Worm (Caenorhabditis elegans) whole organism, young adult: ENCODE results near the gene gem-4.

Source experiments
- cebp-2 ChIP-seq: fragments of 200-800 bp; sonication (Bioruptor generic); IDR thresholded peaks from 2 replicates; pipeline ENCODE4 v1.3.6; 2022; ENCODE audit warnings: missing genetic modification characterization, missing compliant biosample characterization
- ceh-40 ChIP-seq: fragments of 200-800 bp; sonication (Bioruptor generic); IDR thresholded peaks from 2 replicates; pipeline ENCODE4 v1.3.6; 2022; ENCODE audit warnings: missing genetic modification characterization, missing compliant biosample characterization
- nfya-2 ChIP-seq: fragments of 200-800 bp; sonication (Bioruptor generic); IDR thresholded peaks from 2 replicates; pipeline ENCODE4 v1.3.6; 2022; ENCODE audit warnings: missing genetic modification reagents, missing genetic modification characterization, missing compliant biosample characterization
- nhr-179 ChIP-seq: sonication (generic microtip); optimal IDR thresholded peaks from 2 replicates; lab custom pipeline; 2016; ENCODE audit warnings: mild to moderate bottlenecking, missing genetic modification characterization, missing compliant biosample characterization
- nhr-90 ChIP-seq: sonication (generic microtip); optimal IDR thresholded peaks from 2 replicates; lab custom pipeline; 2016; ENCODE audit warnings: missing genotype, mild to moderate bottlenecking, missing genetic modification characterization, missing compliant biosample characterization
- rpc-1 ChIP-seq, 2 experiments: fragments of 150-350 bp in 1 of 2; sonication (generic microtip) in 1 of 2; optimal IDR thresholded peaks; 2 replicates each; lab custom pipeline; 2014 to 2018; ENCODE audit warnings: missing biosample characterization in 1 of 2, missing genetic modification characterization in 1 of 2, missing genetic modification reagents in 1 of 2, missing genotype in 1 of 2
- snpc-4 ChIP-seq, 5 experiments: fragments of 150-350 bp in 1 of 5; sonication (generic microtip) in 4 of 5; optimal IDR thresholded peaks; 2 replicates each; lab custom pipeline; 2014 to 2018; ENCODE audit warnings: missing genetic modification characterization in 5 of 5, missing biosample characterization in 3 of 5, antibody characterized with exemption in 2 of 5, mild to moderate bottlenecking in 2 of 5, missing compliant biosample characterization in 2 of 5, missing genotype in 2 of 5, moderate library complexity in 2 of 5, missing genetic modification reagents in 1 of 5

DNA sequence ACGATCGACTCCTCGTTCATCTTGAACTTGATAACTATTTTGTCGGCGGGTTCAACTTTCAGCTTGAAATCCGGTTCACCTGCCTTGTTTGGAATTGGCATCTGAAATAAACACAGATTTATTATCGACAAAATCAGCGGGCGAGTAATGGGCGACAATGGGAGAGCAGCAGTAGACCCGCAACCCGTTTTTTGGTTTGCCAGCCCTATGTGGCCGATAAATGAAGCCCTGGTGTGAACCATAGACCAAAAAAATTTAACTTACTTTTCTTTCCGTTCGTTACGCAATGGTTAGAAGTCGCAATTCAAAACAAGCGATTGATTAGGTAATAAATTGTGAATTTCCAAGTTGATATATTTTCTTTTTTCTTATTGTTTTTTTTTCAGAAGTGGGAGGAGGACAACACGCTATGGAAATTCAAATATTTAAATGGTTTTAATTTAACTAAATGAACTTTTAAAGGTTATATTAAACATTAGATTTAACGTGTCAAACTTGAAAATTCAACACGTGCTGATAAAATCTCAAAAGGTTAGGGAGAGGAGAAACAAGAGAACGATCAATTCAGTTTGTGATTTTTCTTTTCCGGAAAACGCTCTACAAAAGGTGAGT, 41.6 kb upstream of the gem-4 start, which contains the start of the genes T22B3.3 and alg-3:
- TF ChIP-seq rpc-1 (optimal IDR thresholded peaks at IDR 0.05; lab: Kevin White, UChicago) (no peak), rpc-1 (tag; optimal IDR thresholded peaks at IDR 0.05; lab: Kevin White, UChicago) (no peak), cebp-2 (no peak), nhr-179 (no peak), ceh-40 (no peak), snpc-4 (GFP tag; optimal IDR thresholded peaks at IDR 0.05; lab: Kevin White, UChicago) (no peak), snpc-4 (tag; optimal IDR thresholded peaks at IDR 0.05; lab: Kevin White, UChicago) (no peak), nhr-90 (tag; lab: Kevin White, UChicago) (no peak), nfya-2 (GFP tag; lab: Robert Waterston, UW) (no peak)
